Worm (Caenorhabditis elegans) whole organism, L1 larva: Measurements from ENCODE around the gene K02E10.7.
A peak's percentile ranks its signal among the peaks of the same experiment; 100 is the strongest.

Experiments
- C04F5.9 ChIP-seq: sonication (generic microtip); optimal IDR thresholded peaks from 2 replicates; lab custom pipeline; 2016; ENCODE audit warnings: missing genetic modification characterization, missing compliant biosample characterization
- C34B4.2 ChIP-seq: sonication (generic microtip); optimal IDR thresholded peaks from 2 replicates; lab custom pipeline; 2017; ENCODE audit warnings: mild to moderate bottlenecking, missing genetic modification characterization, missing compliant biosample characterization
- Y116A8C.19 ChIP-seq: sonication (generic microtip); optimal IDR thresholded peaks from 2 replicates; lab custom pipeline; 2016; ENCODE audit warnings: missing compliant biosample characterization, missing genetic modification characterization, borderline replicate concordance
- alr-1 ChIP-seq: fragments of 200-800 bp; sonication (Bioruptor generic); optimal IDR thresholded peaks from 2 replicates; lab custom pipeline; 2018; ENCODE audit warnings: borderline replicate concordance, mild to moderate bottlenecking, missing genetic modification characterization, missing compliant biosample characterization
- aly-2 ChIP-seq: fragments of 150-350 bp; optimal IDR thresholded peaks from 2 replicates; lab custom pipeline; 2014; ENCODE audit warnings: missing biosample characterization, missing genetic modification characterization
- ama-1 ChIP-seq: fragments of 150-350 bp; optimal IDR thresholded peaks from 2 replicates; lab custom pipeline; 2014
- blmp-1 ChIP-seq: fragments of 150-350 bp; optimal IDR thresholded peaks from 2 replicates; lab custom pipeline; 2014; ENCODE audit warnings: missing biosample characterization, missing genetic modification characterization
- ceh-8 ChIP-seq: fragments of 200-800 bp; sonication (Bioruptor generic); optimal IDR thresholded peaks from 2 replicates; lab custom pipeline; 2018; ENCODE audit warnings: mild to moderate bottlenecking, missing genetic modification characterization, moderate library complexity, missing compliant biosample characterization
- ceh-82 ChIP-seq, 3 experiments: fragments of 150-350 bp in 1 of 3; sonication (generic microtip) in 2 of 3; optimal IDR thresholded peaks; 2 replicates each; lab custom pipeline; 2014 to 2017; ENCODE audit warnings: missing biosample characterization in 3 of 3, missing genetic modification characterization in 3 of 3
- ceh-88 ChIP-seq: fragments of 200-800 bp; sonication (Bioruptor generic); IDR thresholded peaks from 2 replicates; pipeline ENCODE4 v1.3.6; 2022; ENCODE audit warnings: missing genetic modification characterization, missing compliant biosample characterization
- ces-1 ChIP-seq: fragments of 150-350 bp; optimal IDR thresholded peaks from 2 replicates; lab custom pipeline; 2014; ENCODE audit warnings: missing biosample characterization, missing genetic modification reagents, missing genetic modification characterization
- efl-1 ChIP-seq, 4 experiments: fragments of 150-350 bp; optimal IDR thresholded peaks in 3 of 4; peaks in 1 of 4; 1 replicate in 1 of 4; 2 replicates in 3 of 4; lab custom pipeline; 2014; ENCODE audit warnings: missing biosample characterization in 2 of 4, missing genetic modification characterization in 2 of 4, missing genetic modification reagents in 2 of 4
- egl-13 ChIP-seq: sonication (generic microtip); optimal IDR thresholded peaks from 2 replicates; lab custom pipeline; 2016; ENCODE audit warnings: missing genotype, missing genetic modification reagents, missing genetic modification characterization, missing compliant biosample characterization
- elt-2 ChIP-seq: sonication (generic microtip); optimal IDR thresholded peaks from 2 replicates; lab custom pipeline; 2016; ENCODE audit warnings: missing genetic modification characterization, mild to moderate bottlenecking, inconsistent platforms, missing compliant biosample characterization, missing genetic modification reagents
- fkh-10 ChIP-seq: sonication (generic microtip); optimal IDR thresholded peaks from 2 replicates; lab custom pipeline; 2017; ENCODE audit warnings: missing biosample characterization, missing genetic modification reagents, missing genetic modification characterization
- fkh-8 ChIP-seq: sonication (generic microtip); optimal IDR thresholded peaks from 2 replicates; lab custom pipeline; 2016; ENCODE audit warnings: mild to moderate bottlenecking, missing genetic modification characterization, missing compliant biosample characterization
- fos-1 ChIP-seq: fragments of 150-350 bp; optimal IDR thresholded peaks from 2 replicates; lab custom pipeline; 2014; ENCODE audit warnings: missing biosample characterization, missing genetic modification characterization
- grh-1 ChIP-seq: fragments of 200-800 bp; sonication (Bioruptor generic); IDR thresholded peaks from 2 replicates; pipeline ENCODE4 v1.3.6; 2022; ENCODE audit warnings: missing genetic modification reagents, missing genetic modification characterization, missing compliant biosample characterization
- hpl-2 ChIP-seq: fragments of 150-350 bp; optimal IDR thresholded peaks from 2 replicates; lab custom pipeline; 2014; ENCODE audit warnings: missing biosample characterization, missing genetic modification reagents, missing genetic modification characterization
- isw-1 ChIP-seq: fragments of 200-800 bp; sonication (Bioruptor generic); IDR thresholded peaks from 2 replicates; pipeline ENCODE4 v1.3.6; 2022; ENCODE audit warnings: missing genetic modification characterization, missing compliant biosample characterization
- lin-14 ChIP-seq: fragments of 200-800 bp; sonication (Bioruptor generic); optimal IDR thresholded peaks from 2 replicates; lab custom pipeline; 2018; ENCODE audit warnings: mild to moderate bottlenecking, missing genetic modification characterization, moderate library complexity, missing compliant biosample characterization
- lir-3 ChIP-seq: sonication (generic microtip); optimal IDR thresholded peaks from 2 replicates; lab custom pipeline; 2016; ENCODE audit warnings: mild to moderate bottlenecking, missing genetic modification characterization, moderate library complexity, missing compliant biosample characterization; ENCODE audit not compliant: poor library complexity
- mdl-1 ChIP-seq, 2 experiments: fragments of 150-350 bp; optimal IDR thresholded peaks; 2 replicates each; lab custom pipeline; 2014 to 2017; ENCODE audit warnings: missing biosample characterization in 2 of 2, missing genetic modification characterization in 2 of 2, inconsistent platforms in 1 of 2
- mep-1 ChIP-seq: fragments of 150-350 bp; optimal IDR thresholded peaks from 2 replicates; lab custom pipeline; 2014; ENCODE audit warnings: missing biosample characterization, missing genetic modification characterization
- nhr-12 ChIP-seq: sonication (generic microtip); optimal IDR thresholded peaks from 2 replicates; lab custom pipeline; 2017; ENCODE audit warnings: missing biosample characterization, missing genetic modification characterization
- nhr-19 ChIP-seq: fragments of 200-800 bp; sonication (Bioruptor generic); conservative IDR thresholded peaks from 2 replicates; pipeline ENCODE4 v1.3.6; 2022; ENCODE audit warnings: missing genetic modification characterization, missing compliant biosample characterization
- nhr-237 ChIP-seq: fragments of 150-350 bp; optimal IDR thresholded peaks from 2 replicates; lab custom pipeline; 2014; ENCODE audit warnings: missing biosample characterization, missing genetic modification characterization
- nhr-71 ChIP-seq: sonication (generic microtip); optimal IDR thresholded peaks from 2 replicates; lab custom pipeline; 2016; ENCODE audit warnings: mild to moderate bottlenecking, missing genetic modification characterization, moderate library complexity, missing compliant biosample characterization
- nhr-76 ChIP-seq: sonication (generic microtip); optimal IDR thresholded peaks from 2 replicates; lab custom pipeline; 2017; ENCODE audit warnings: missing biosample characterization, missing genetic modification characterization
- nhr-90 ChIP-seq: sonication (generic microtip); optimal IDR thresholded peaks from 2 replicates; lab custom pipeline; 2016; ENCODE audit warnings: mild to moderate bottlenecking, missing genetic modification characterization, missing compliant biosample characterization; ENCODE audit not compliant: poor library complexity
- pax-3 ChIP-seq: fragments of 200-800 bp; sonication (Bioruptor generic); optimal IDR thresholded peaks from 2 replicates; lab custom pipeline; 2018; ENCODE audit warnings: mild to moderate bottlenecking, missing genetic modification characterization, moderate library complexity, missing compliant biosample characterization
- pqm-1 ChIP-seq: sonication (generic microtip); optimal IDR thresholded peaks from 3 replicates; lab custom pipeline; 2017; ENCODE audit warnings: missing biosample characterization, missing genetic modification characterization
- skn-1 ChIP-seq: fragments of 150-350 bp; optimal IDR thresholded peaks from 2 replicates; lab custom pipeline; 2014; ENCODE audit warnings: missing biosample characterization, missing genetic modification characterization
- snpc-4 ChIP-seq: fragments of 150-350 bp; optimal IDR thresholded peaks from 2 replicates; lab custom pipeline; 2014; ENCODE audit warnings: missing biosample characterization, missing genetic modification characterization
- sox-4 ChIP-seq: sonication (generic microtip); optimal IDR thresholded peaks from 2 replicates; lab custom pipeline; 2016; ENCODE audit warnings: missing genetic modification characterization, missing compliant biosample characterization
- sup-37 ChIP-seq: fragments of 200-800 bp; sonication (Bioruptor generic); optimal IDR thresholded peaks from 2 replicates; lab custom pipeline; 2018; ENCODE audit warnings: mild to moderate bottlenecking, missing genetic modification characterization, missing compliant biosample characterization
- unc-62 ChIP-seq: fragments of 150-350 bp; optimal IDR thresholded peaks from 2 replicates; lab custom pipeline; 2014; ENCODE audit warnings: missing biosample characterization, missing genetic modification reagents, missing genetic modification characterization
- unc-86 ChIP-seq: sonication (generic microtip); optimal IDR thresholded peaks from 2 replicates; lab custom pipeline; 2016; ENCODE audit warnings: missing genetic modification characterization, missing compliant biosample characterization
- unc-98 ChIP-seq: fragments of 200-800 bp; sonication (Bioruptor generic); IDR thresholded peaks from 2 replicates; pipeline ENCODE4 v1.3.6; 2022; ENCODE audit warnings: missing genetic modification characterization, missing compliant biosample characterization
- zag-1 ChIP-seq: fragments of 150-350 bp; optimal IDR thresholded peaks from 2 replicates; lab custom pipeline; 2014; ENCODE audit warnings: missing biosample characterization, missing genetic modification characterization
- zip-4 ChIP-seq: fragments of 200-800 bp; sonication (Bioruptor generic); optimal IDR thresholded peaks from 2 replicates; lab custom pipeline; 2018; ENCODE audit warnings: mild to moderate bottlenecking, missing genetic modification characterization, moderate library complexity, missing compliant biosample characterization
- ztf-11 ChIP-seq, 2 experiments: sonication (generic microtip); optimal IDR thresholded peaks; 2 replicates each; lab custom pipeline; 2016 to 2017; ENCODE audit warnings: missing genetic modification characterization in 2 of 2, missing biosample characterization in 1 of 2, missing compliant biosample characterization in 1 of 2
- ztf-4 ChIP-seq: fragments of 150-350 bp; optimal IDR thresholded peaks from 2 replicates; lab custom pipeline; 2014; ENCODE audit warnings: missing biosample characterization, missing genetic modification characterization

The K02E10.7 gene

DNA sequence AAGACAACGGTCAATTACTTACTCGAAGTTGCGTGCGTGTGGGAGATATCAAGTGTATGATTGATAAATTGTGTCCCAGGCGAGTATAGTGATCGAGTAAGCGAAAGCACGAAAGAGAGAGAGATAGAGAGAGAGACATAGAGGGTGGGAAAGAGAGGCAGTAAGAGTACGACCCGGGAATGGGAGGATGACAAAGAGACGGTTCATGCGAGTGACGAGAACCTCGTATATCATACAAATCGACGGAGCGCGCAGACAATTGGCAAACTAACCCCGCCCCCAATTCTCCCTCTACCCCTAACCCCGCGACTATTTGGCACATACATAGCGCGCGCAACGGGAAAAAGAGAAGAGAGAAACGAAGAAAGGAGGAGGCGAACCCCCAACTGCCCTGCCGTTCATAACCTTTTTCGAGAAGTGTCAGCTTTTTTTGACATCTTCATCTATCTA is 12.5 kb downstream of the K02E10.7 start, which contains the start of gene rabr-1 (continued):
- TF ChIP-seq nhr-19 (GFP tag; lab: Robert Waterston, UW) = peak; percentile 62
- TF ChIP-seq ceh-82 (tag; optimal IDR thresholded peaks at IDR 0.05; lab: Kevin White, UChicago) = peak in 1 of 3 experiments; percentile 6
- no peak for TF ChIP-seq C34B4.2 (tag; lab: Kevin White, UChicago)
- no peak for TF ChIP-seq unc-86
- peak; percentile 46 for TF ChIP-seq nhr-90 (tag; lab: Kevin White, UChicago)
- no peak for TF ChIP-seq unc-98 (GFP tag; lab: Robert Waterston, UW)
- TF ChIP-seq zip-4 (GFP tag; lab: Kevin White, UChicago) = no peak
- TF ChIP-seq isw-1 (GFP tag; lab: Robert Waterston, UW) = no peak
- TF ChIP-seq mdl-1 (tag; optimal IDR thresholded peaks at IDR 0.05; lab: Kevin White, UChicago) = peak in 1 of 2 experiments; percentile 64

DNA sequence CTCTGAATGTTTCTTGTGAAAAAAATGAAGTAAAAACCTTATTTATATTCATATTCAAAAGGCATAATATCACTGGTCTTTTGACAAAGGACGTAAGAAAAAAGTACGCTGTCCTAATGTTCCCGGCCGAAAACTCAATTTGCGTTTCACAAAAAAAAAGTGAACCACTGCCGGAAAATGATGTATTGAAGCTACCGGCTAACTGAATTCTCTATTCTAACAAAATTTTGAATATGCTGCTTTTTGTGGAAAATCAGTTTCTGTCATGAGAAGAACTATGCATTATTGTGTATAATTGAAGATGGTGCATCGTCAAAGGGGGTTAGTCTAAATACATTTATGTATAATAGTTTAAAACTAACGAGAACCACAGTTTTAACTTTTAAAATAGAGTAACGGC is 14.1 kb downstream of the K02E10.7 start:
- TF ChIP-seq pax-3 (tag; lab: Kevin White, UChicago) = no peak
- no peak for TF ChIP-seq hpl-2 (GFP tag; lab: Kevin White, UChicago)
- peak; percentile 93 for TF ChIP-seq fkh-10 (GFP tag; lab: Kevin White, UChicago)
- peak; percentile 68 for TF ChIP-seq lin-14

DNA sequence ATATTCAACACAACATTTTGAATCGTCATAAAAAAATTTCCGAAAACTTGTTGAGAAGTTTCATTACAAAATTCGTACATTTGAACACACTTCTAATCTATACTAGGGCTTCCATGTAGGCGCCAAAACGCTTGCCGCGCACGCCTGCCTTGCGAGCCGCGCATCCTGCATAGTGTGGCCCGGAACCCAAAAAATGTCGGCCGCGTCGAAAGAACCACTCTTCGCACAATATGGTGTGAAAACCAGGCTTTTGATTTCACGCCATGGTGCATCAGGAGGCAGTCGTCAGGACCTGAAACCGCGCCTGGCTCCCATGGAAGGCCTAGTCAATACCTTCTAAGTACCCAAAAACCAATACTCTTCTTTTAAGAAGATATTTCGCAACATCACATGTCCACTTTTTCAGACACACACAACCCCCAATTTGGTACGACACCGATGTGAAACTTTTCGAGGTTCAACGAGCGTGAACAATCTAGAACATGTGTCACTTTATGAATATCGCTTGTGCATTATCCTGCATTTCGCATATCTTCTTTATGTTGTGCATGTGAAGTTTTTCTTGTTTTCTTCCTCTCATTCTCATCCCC is 14.7 kb downstream of the K02E10.7 start:
- no peak for TF ChIP-seq aly-2
- TF ChIP-seq fkh-8 (tag; lab: Kevin White, UChicago) = no peak
- TF ChIP-seq snpc-4 (tag; lab: Kevin White, UChicago) = peak; percentile 1
- no peak for TF ChIP-seq efl-1 (optimal IDR thresholded peaks at IDR 0.05; lab: Kevin White, UChicago)
- peak in 1 of 2 experiments; percentile 65 for TF ChIP-seq efl-1 (GFP tag; optimal IDR thresholded peaks at IDR 0.05 in 1 of 2; lab: Kevin White, UChicago)
- TF ChIP-seq ces-1 (GFP tag; lab: Kevin White, UChicago) = no peak
- peak; percentile 15 for TF ChIP-seq skn-1

DNA sequence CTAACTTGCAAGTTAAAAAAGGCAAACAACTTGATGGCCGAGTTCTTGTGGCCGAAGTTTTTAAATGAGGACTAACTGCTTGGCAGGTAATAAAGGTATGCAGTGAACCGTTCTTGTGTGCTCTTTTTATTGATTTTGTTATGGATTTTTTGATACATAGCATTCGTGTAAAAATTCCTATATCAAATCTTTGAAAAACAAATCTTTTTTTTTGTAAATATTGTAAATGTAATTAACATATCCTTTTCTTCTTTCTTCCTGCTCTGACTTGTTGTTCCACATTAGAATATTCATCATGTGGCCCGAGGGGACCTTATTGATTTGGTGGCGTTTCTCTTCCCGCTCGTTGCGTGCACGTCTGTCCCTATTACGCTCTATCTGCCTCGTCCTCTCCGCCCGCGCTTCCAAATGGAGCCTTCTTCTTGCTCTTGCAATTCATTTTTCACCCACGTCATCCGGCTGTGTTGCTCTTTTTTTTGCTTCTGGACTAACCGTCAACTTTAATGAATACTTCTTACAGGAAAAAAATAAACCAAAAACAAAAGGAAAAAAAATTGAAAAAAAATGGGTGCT is 19.7 kb downstream of the K02E10.7 start, which contains the start of gene hid-1:
TSS of gene hid-1 (plus strand) at position 523 of the 573 bp plus-strand sequence.
- TF ChIP-seq hpl-2 (GFP tag; lab: Kevin White, UChicago) (no peak), sox-4 (tag; lab: Kevin White, UChicago) (no peak), ztf-4 (tag; lab: Kevin White, UChicago) (no peak), nhr-76 (no peak), nhr-90 (tag; lab: Kevin White, UChicago) (no peak), zip-4 (GFP tag; lab: Kevin White, UChicago) (no peak), ces-1 (GFP tag; lab: Kevin White, UChicago) (peak; percentile 8), mdl-1 (tag; optimal IDR thresholded peaks at IDR 0.05; lab: Kevin White, UChicago) (no peak), zag-1 (tag; lab: Kevin White, UChicago) (no peak), fkh-10 (GFP tag; lab: Kevin White, UChicago) (peak; percentile 11), ceh-82 (tag; optimal IDR thresholded peaks at IDR 0.05; lab: Kevin White, UChicago) (peak in 1 of 3 experiments; percentile 53), unc-86 (peak; percentile 51), unc-62 (GFP tag; lab: Kevin White, UChicago) (no peak), egl-13 (peak; percentile 57), elt-2 (tag; lab: Kevin White, UChicago) (no peak), skn-1 (peak; percentile 30), ceh-8 (no peak), efl-1 (optimal IDR thresholded peaks at IDR 0.05; lab: Kevin White, UChicago) (no peak), efl-1 (GFP tag; optimal IDR thresholded peaks at IDR 0.05 in 1 of 2; lab: Kevin White, UChicago) (no peak), sup-37 (GFP tag; lab: Kevin White, UChicago) (no peak), mep-1 (tag; lab: Kevin White, UChicago) (no peak), ztf-11 (tag; optimal IDR thresholded peaks at IDR 0.05; lab: Kevin White, UChicago) (peak in 1 of 2 experiments; percentile 46), C04F5.9 (tag; lab: Kevin White, UChicago) (no peak), alr-1 (tag; lab: Kevin White, UChicago) (no peak), nhr-237 (tag; lab: Kevin White, UChicago) (no peak), nhr-12 (no peak), grh-1 (GFP tag; lab: Robert Waterston, UW) (no peak), fos-1 (tag; lab: Kevin White, UChicago) (no peak), Y116A8C.19 (tag; lab: Kevin White, UChicago) (no peak), isw-1 (GFP tag; lab: Robert Waterston, UW) (no peak), nhr-71 (tag; lab: Kevin White, UChicago) (peak; percentile 30), pqm-1 (tag; lab: Kevin White, UChicago) (no peak), blmp-1 (tag; lab: Kevin White, UChicago) (no peak), lir-3 (tag; lab: Kevin White, UChicago) (no peak), ceh-88 (no peak), ama-1 (lab: Kevin White, UChicago) (no peak)
